Worm (Caenorhabditis elegans): ENCODE data around the gene Y81B9A.4.

- TF ChIP-seq fos-1 (tag; optimal IDR thresholded peaks at IDR 0.05) (no peak), eor-1 (tag; optimal IDR thresholded peaks at IDR 0.05) (no peak), ceh-16 (tag; optimal IDR thresholded peaks at IDR 0.05) (no peak), jun-1 (tag; optimal IDR thresholded peaks at IDR 0.05) (no peak), nhr-25 (tag; optimal IDR thresholded peaks at IDR 0.05) (no peak), nhr-77 (tag; optimal IDR thresholded peaks at IDR 0.05) (no peak), nhr-237 (tag; optimal IDR thresholded peaks at IDR 0.05) (no peak), egl-27 (tag; optimal IDR thresholded peaks at IDR 0.05) (no peak), fkh-10 (GFP tag; optimal IDR thresholded peaks at IDR 0.05) (no peak)
Measured at ce11 chrX:9162864-9163263, 17.9 kb downstream of the Y81B9A.4 start, which contains the start of gene tsp-11.
